Worm (Caenorhabditis elegans) whole organism, L1 larva: ENCODE measurements around the gene lsy-27.

Source experiments
- C04F5.9 ChIP-seq: sonication (generic microtip); optimal IDR thresholded peaks from 2 replicates; lab custom pipeline; 2016; ENCODE audit warnings: missing genetic modification characterization, missing compliant biosample characterization
- F16B12.6 ChIP-seq: fragments of 150-350 bp; optimal IDR thresholded peaks from 2 replicates; lab custom pipeline; 2014; ENCODE audit warnings: missing biosample characterization, missing genetic modification characterization
- Y116A8C.19 ChIP-seq: sonication (generic microtip); optimal IDR thresholded peaks from 2 replicates; lab custom pipeline; 2016; ENCODE audit warnings: missing compliant biosample characterization, missing genetic modification characterization, borderline replicate concordance
- aha-1 ChIP-seq: fragments of 150-350 bp; optimal IDR thresholded peaks from 2 replicates; lab custom pipeline; 2014; ENCODE audit warnings: missing biosample characterization, missing genetic modification characterization
- aly-2 ChIP-seq: fragments of 150-350 bp; optimal IDR thresholded peaks from 2 replicates; lab custom pipeline; 2014; ENCODE audit warnings: missing biosample characterization, missing genetic modification characterization
- blmp-1 ChIP-seq: fragments of 150-350 bp; optimal IDR thresholded peaks from 2 replicates; lab custom pipeline; 2014; ENCODE audit warnings: missing biosample characterization, missing genetic modification characterization
- ceh-63 ChIP-seq: fragments of 200-800 bp; sonication (Bioruptor generic); optimal IDR thresholded peaks from 2 replicates; lab custom pipeline; 2018; ENCODE audit warnings: mild to moderate bottlenecking, missing genetic modification characterization, missing compliant biosample characterization
- ceh-8 ChIP-seq: fragments of 200-800 bp; sonication (Bioruptor generic); optimal IDR thresholded peaks from 2 replicates; lab custom pipeline; 2018; ENCODE audit warnings: mild to moderate bottlenecking, missing genetic modification characterization, moderate library complexity, missing compliant biosample characterization
- ceh-82 ChIP-seq, 3 experiments: fragments of 150-350 bp in 1 of 3; sonication (generic microtip) in 2 of 3; optimal IDR thresholded peaks; 2 replicates each; lab custom pipeline; 2014 to 2017; ENCODE audit warnings: missing biosample characterization in 3 of 3, missing genetic modification characterization in 3 of 3
- ceh-88 ChIP-seq: fragments of 200-800 bp; sonication (Bioruptor generic); IDR thresholded peaks from 2 replicates; pipeline ENCODE4 v1.3.6; 2022; ENCODE audit warnings: missing genetic modification characterization, missing compliant biosample characterization
- dpl-1 ChIP-seq, 3 experiments: fragments of 150-350 bp in 2 of 3; sonication (generic microtip) in 1 of 3; optimal IDR thresholded peaks; 2 replicates each; lab custom pipeline; 2014 to 2017; ENCODE audit warnings: missing biosample characterization in 3 of 3, missing genetic modification characterization in 3 of 3, missing genetic modification reagents in 3 of 3
- dsc-1 ChIP-seq: sonication (generic microtip); optimal IDR thresholded peaks from 2 replicates; lab custom pipeline; 2016; ENCODE audit warnings: mild to moderate bottlenecking, missing genetic modification characterization, missing compliant biosample characterization
- efl-1 ChIP-seq, 4 experiments: fragments of 150-350 bp; optimal IDR thresholded peaks in 3 of 4; peaks in 1 of 4; 1 replicate in 1 of 4; 2 replicates in 3 of 4; lab custom pipeline; 2014; ENCODE audit warnings: missing biosample characterization in 2 of 4, missing genetic modification characterization in 2 of 4, missing genetic modification reagents in 2 of 4
- egl-13 ChIP-seq: sonication (generic microtip); optimal IDR thresholded peaks from 2 replicates; lab custom pipeline; 2016; ENCODE audit warnings: missing genotype, missing genetic modification reagents, missing genetic modification characterization, missing compliant biosample characterization
- elt-2 ChIP-seq: sonication (generic microtip); optimal IDR thresholded peaks from 2 replicates; lab custom pipeline; 2016; ENCODE audit warnings: missing genetic modification characterization, mild to moderate bottlenecking, inconsistent platforms, missing compliant biosample characterization, missing genetic modification reagents
- fkh-4 ChIP-seq: sonication (generic microtip); optimal IDR thresholded peaks from 2 replicates; lab custom pipeline; 2016; ENCODE audit warnings: missing compliant biosample characterization, missing genetic modification characterization, borderline replicate concordance
- hlh-17 ChIP-seq: fragments of 200-800 bp; sonication (Bioruptor generic); optimal IDR thresholded peaks from 2 replicates; lab custom pipeline; 2018; ENCODE audit warnings: missing genetic modification characterization, mild to moderate bottlenecking, missing compliant biosample characterization, moderate library complexity, borderline replicate concordance
- hlh-4 ChIP-seq: sonication (generic microtip); optimal IDR thresholded peaks from 2 replicates; lab custom pipeline; 2016; ENCODE audit warnings: mild to moderate bottlenecking, missing genetic modification characterization, missing compliant biosample characterization
- irx-1 ChIP-seq: sonication (generic microtip); optimal IDR thresholded peaks from 2 replicates; lab custom pipeline; 2016; ENCODE audit warnings: missing genetic modification characterization, missing compliant biosample characterization
- isw-1 ChIP-seq: fragments of 200-800 bp; sonication (Bioruptor generic); IDR thresholded peaks from 2 replicates; pipeline ENCODE4 v1.3.6; 2022; ENCODE audit warnings: missing genetic modification characterization, missing compliant biosample characterization
- lsy-2 ChIP-seq, 2 experiments: fragments of 150-350 bp; optimal IDR thresholded peaks; 2 replicates each; lab custom pipeline; 2014; ENCODE audit warnings: missing biosample characterization in 2 of 2, missing genetic modification characterization in 2 of 2
- mef-2 ChIP-seq: fragments of 150-350 bp; optimal IDR thresholded peaks from 2 replicates; lab custom pipeline; 2014; ENCODE audit warnings: missing biosample characterization, missing genetic modification characterization
- mep-1 ChIP-seq: fragments of 150-350 bp; optimal IDR thresholded peaks from 2 replicates; lab custom pipeline; 2014; ENCODE audit warnings: missing biosample characterization, missing genetic modification characterization
- nhr-11 ChIP-seq: fragments of 150-350 bp; optimal IDR thresholded peaks from 2 replicates; lab custom pipeline; 2014; ENCODE audit warnings: missing biosample characterization, missing genetic modification characterization
- nhr-237 ChIP-seq: fragments of 150-350 bp; optimal IDR thresholded peaks from 2 replicates; lab custom pipeline; 2014; ENCODE audit warnings: missing biosample characterization, missing genetic modification characterization
- nhr-28 ChIP-seq: fragments of 150-350 bp; optimal IDR thresholded peaks from 2 replicates; lab custom pipeline; 2014; ENCODE audit warnings: missing biosample characterization, missing genetic modification characterization
- nhr-71 ChIP-seq: sonication (generic microtip); optimal IDR thresholded peaks from 2 replicates; lab custom pipeline; 2016; ENCODE audit warnings: mild to moderate bottlenecking, missing genetic modification characterization, moderate library complexity, missing compliant biosample characterization
- nhr-77 ChIP-seq: fragments of 150-350 bp; optimal IDR thresholded peaks from 2 replicates; lab custom pipeline; 2014; ENCODE audit warnings: missing biosample characterization, missing genetic modification characterization
- nhr-85 ChIP-seq: sonication (generic microtip); peaks from one replicate; lab custom pipeline; 2016; ENCODE audit warnings: missing genetic modification characterization, inconsistent platforms, missing compliant biosample characterization
- pag-3 ChIP-seq: sonication (generic microtip); optimal IDR thresholded peaks from 2 replicates; lab custom pipeline; 2017; ENCODE audit warnings: missing genetic modification characterization, mild to moderate bottlenecking, missing compliant biosample characterization, antibody characterized with exemption, borderline replicate concordance; ENCODE audit not compliant: insufficient read depth
- pqm-1 ChIP-seq: sonication (generic microtip); optimal IDR thresholded peaks from 3 replicates; lab custom pipeline; 2017; ENCODE audit warnings: missing biosample characterization, missing genetic modification characterization
- snpc-4 ChIP-seq: fragments of 150-350 bp; optimal IDR thresholded peaks from 2 replicates; lab custom pipeline; 2014; ENCODE audit warnings: missing biosample characterization, missing genetic modification characterization
- sptf-1 ChIP-seq: fragments of 150-350 bp; optimal IDR thresholded peaks from 2 replicates; lab custom pipeline; 2014; ENCODE audit warnings: missing biosample characterization, missing genetic modification characterization
- unc-98 ChIP-seq: fragments of 200-800 bp; sonication (Bioruptor generic); IDR thresholded peaks from 2 replicates; pipeline ENCODE4 v1.3.6; 2022; ENCODE audit warnings: missing genetic modification characterization, missing compliant biosample characterization
- vab-15 ChIP-seq: sonication (generic microtip); optimal IDR thresholded peaks from 2 replicates; lab custom pipeline; 2017; ENCODE audit warnings: missing genotype, mild to moderate bottlenecking, missing genetic modification characterization, missing compliant biosample characterization
- zag-1 ChIP-seq: fragments of 150-350 bp; optimal IDR thresholded peaks from 2 replicates; lab custom pipeline; 2014; ENCODE audit warnings: missing biosample characterization, missing genetic modification characterization
- ztf-4 ChIP-seq: fragments of 150-350 bp; optimal IDR thresholded peaks from 2 replicates; lab custom pipeline; 2014; ENCODE audit warnings: missing biosample characterization, missing genetic modification characterization

Gene lsy-27

ce11 chrV:17323876-17324275, 26.1 kb downstream of the lsy-27 start:
- TF ChIP-seq unc-98 (GFP tag; lab: Robert Waterston, UW) (no peak), blmp-1 (tag; lab: Kevin White, UChicago) (no peak), ceh-8 (GFP tag; lab: Kevin White, UChicago) (peak; percentile 47), nhr-77 (no peak)

DNA sequence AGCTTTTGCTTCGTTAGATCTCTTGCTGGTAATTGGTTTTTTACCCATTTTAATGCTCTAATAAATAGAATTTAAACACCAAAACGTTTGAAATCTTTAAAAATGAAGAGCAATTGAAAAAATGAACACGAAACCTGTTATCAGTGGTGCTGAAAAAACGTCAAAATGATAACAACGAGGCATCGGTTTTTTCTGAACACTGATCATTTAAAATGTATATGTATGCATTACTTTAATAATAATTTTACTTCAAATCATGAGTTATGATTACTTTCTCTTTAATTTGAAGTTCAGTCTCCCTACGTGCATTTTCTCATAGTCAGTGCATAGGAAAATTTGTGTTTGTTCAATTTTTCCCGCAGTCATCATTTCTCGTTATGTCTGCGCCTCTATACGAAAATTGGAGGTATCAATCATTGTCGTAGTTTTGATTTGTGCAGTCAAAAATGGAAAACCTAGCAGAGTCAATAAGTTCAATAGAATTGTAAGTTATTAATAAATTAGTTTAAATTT, 27.5 kb downstream of the lsy-27 start, which contains the start of gene F31E9.3:
Gene F31E9.3, plus strand, starts transcription at position 194 of the 513 bp plus-strand sequence.
- no peak for TF ChIP-seq ceh-88
- no peak for TF ChIP-seq efl-1 (optimal IDR thresholded peaks at IDR 0.05; lab: Kevin White, UChicago)
- TF ChIP-seq efl-1 (GFP tag; optimal IDR thresholded peaks at IDR 0.05 in 1 of 2; lab: Kevin White, UChicago) = peak in 1 of 2 experiments; percentile 55
- TF ChIP-seq pag-3 (tag; lab: Kevin White, UChicago) = no peak
- TF ChIP-seq elt-2 (tag; lab: Kevin White, UChicago) = peak; percentile 2
- TF ChIP-seq ceh-63 (GFP tag; lab: Kevin White, UChicago) = no peak

ce11 chrV:17317786-17318185, 32.2 kb downstream of the lsy-27 start, which contains the start of gene srz-58:
Gene srz-58 (plus strand): TSS chrV:17318147.
- no peak for TF ChIP-seq efl-1 (optimal IDR thresholded peaks at IDR 0.05; lab: Kevin White, UChicago)
- peak in 1 of 2 experiments; percentile 86 for TF ChIP-seq efl-1 (GFP tag; optimal IDR thresholded peaks at IDR 0.05 in 1 of 2; lab: Kevin White, UChicago)
- TF ChIP-seq egl-13 = no peak
- TF ChIP-seq mef-2 (tag; lab: Kevin White, UChicago) = no peak
- no peak for TF ChIP-seq isw-1
- no peak for TF ChIP-seq ceh-82 (tag; optimal IDR thresholded peaks at IDR 0.05; lab: Kevin White, UChicago)

ce11 chrV:17317297-17317696, 32.7 kb downstream of the lsy-27 start:
- TF ChIP-seq nhr-71 (tag; lab: Kevin White, UChicago) = no peak
- no peak for TF ChIP-seq ceh-8 (GFP tag; lab: Kevin White, UChicago)
- no peak for TF ChIP-seq Y116A8C.19
- no peak for TF ChIP-seq dpl-1 (GFP tag; optimal IDR thresholded peaks at IDR 0.05; lab: Kevin White, UChicago)
- no peak for TF ChIP-seq sptf-1
- no peak for TF ChIP-seq mep-1 (tag; lab: Kevin White, UChicago)
- TF ChIP-seq hlh-17 (GFP tag; lab: Kevin White, UChicago) = no peak
- no peak for TF ChIP-seq nhr-28 (tag; lab: Kevin White, UChicago)

DNA sequence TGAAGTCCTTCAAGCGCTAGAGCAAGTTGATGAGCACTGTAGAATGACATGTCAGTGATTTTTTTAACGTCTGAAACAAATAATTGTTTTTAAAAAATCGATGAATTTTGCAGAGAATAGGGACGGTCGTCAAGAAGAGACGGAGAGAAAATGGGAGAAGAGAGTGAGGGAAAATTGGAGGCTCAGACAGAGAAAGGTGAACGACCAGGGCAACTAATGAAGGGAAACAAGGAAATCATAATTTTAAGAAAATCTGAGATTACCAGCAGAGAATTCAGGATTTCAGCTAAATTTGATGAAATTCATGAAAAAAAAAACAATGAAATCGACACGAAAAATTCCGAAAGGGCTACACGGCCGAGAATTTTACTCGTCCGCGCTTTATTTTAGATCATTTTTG, 34.9 kb downstream of the lsy-27 start, which contains the start of gene F31E9.6:
Gene F31E9.6, minus strand, starts transcription at position 91 of the 400 bp plus-strand sequence.
- no peak for TF ChIP-seq nhr-85 (tag; lab: Kevin White, UChicago)
- peak; percentile 9 to 46 for TF ChIP-seq efl-1 (optimal IDR thresholded peaks at IDR 0.05; lab: Kevin White, UChicago)
- TF ChIP-seq efl-1 (GFP tag; optimal IDR thresholded peaks at IDR 0.05 in 1 of 2; lab: Kevin White, UChicago) = peak in 1 of 2 experiments; percentile 87

DNA sequence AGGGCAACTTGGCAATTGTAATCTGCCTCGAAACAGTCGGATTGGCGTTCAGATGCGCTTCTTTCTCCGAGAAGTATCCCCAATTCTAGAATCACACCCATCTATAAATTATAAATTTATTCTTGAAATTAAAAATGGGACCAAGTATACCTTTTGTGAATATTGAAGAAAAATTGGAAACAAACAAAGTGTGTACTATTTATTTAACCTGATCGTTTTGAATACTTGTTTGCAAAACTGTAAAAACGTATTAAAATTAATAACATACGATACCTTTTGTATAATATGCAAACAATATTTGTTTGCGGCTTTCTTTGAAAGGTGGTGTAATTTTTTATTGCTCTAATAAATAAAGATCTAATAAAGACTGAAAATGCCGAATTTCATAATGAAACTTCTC, 37.6 kb downstream of the lsy-27 start, which contains the start of gene Y61B8B.3:
Gene Y61B8B.3, minus strand, starts transcription at position 101 of the 400 bp plus-strand sequence.
- TF ChIP-seq aly-2 (tag; lab: Kevin White, UChicago) = no peak

- no peak for TF ChIP-seq vab-15
- TF ChIP-seq efl-1 (optimal IDR thresholded peaks at IDR 0.05; lab: Kevin White, UChicago) = no peak
- peak in 1 of 2 experiments; percentile 34 for TF ChIP-seq efl-1 (GFP tag; optimal IDR thresholded peaks at IDR 0.05 in 1 of 2; lab: Kevin White, UChicago)
- no peak for TF ChIP-seq fkh-4 (tag; lab: Kevin White, UChicago)
- TF ChIP-seq dpl-1 (GFP tag; optimal IDR thresholded peaks at IDR 0.05; lab: Kevin White, UChicago) = peak in 1 of 3 experiments; percentile 18
- TF ChIP-seq, all 84 proteins: peak for 2
These were observed 42.1 kb downstream of the lsy-27 start for ce11 chrV:17307926-17308325.

ce11 chrV:17303392-17303791, 46.6 kb downstream of the lsy-27 start:
- TF ChIP-seq ztf-4 = no peak
- TF ChIP-seq vab-15 = no peak
- no peak for TF ChIP-seq aha-1 (tag; lab: Kevin White, UChicago)
- TF ChIP-seq irx-1 = no peak
- no peak for TF ChIP-seq pqm-1
- no peak for TF ChIP-seq snpc-4 (tag; lab: Kevin White, UChicago)
- TF ChIP-seq hlh-4 (tag; lab: Kevin White, UChicago) = no peak
- TF ChIP-seq dsc-1 (tag; lab: Kevin White, UChicago) = no peak
- no peak for TF ChIP-seq nhr-11 (tag; lab: Kevin White, UChicago)
- TF ChIP-seq lsy-2 (tag; optimal IDR thresholded peaks at IDR 0.05; lab: Kevin White, UChicago) = no peak
- no peak for TF ChIP-seq dpl-1 (GFP tag; optimal IDR thresholded peaks at IDR 0.05; lab: Kevin White, UChicago)
- no peak for TF ChIP-seq F16B12.6 (tag; lab: Kevin White, UChicago)
- no peak for TF ChIP-seq nhr-237
- TF ChIP-seq zag-1 (tag; lab: Kevin White, UChicago) = no peak
- TF ChIP-seq C04F5.9 = no peak
